Worm (Caenorhabditis elegans): ENCODE results near the gene F38B6.7.

The F38B6.7 gene

DNA sequence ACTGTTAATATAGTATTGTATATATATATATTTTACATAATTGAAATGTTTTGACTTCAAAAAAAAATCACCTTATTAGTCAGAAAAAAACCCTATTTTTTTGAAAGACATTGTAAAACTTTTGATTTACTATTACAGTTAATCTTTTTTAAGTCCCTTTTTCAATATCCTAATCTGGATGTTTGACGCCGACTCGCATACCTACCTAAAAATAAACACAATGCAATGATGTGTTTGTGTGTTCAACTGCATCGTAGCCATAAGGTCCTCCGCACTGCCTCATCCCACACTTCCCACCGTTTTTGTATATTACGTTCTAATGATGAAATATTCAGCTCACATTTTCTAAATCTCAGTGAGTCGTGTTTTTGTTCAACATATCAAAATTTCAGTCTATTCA is 4.8 kb downstream of the F38B6.7 start, which contains the start of gene F38B6.3:
Gene F38B6.3 (plus strand): TSS at position 301 of the 400 bp plus-strand sequence.
- no peak for TF ChIP-seq dao-5 (tag; optimal IDR thresholded peaks at IDR 0.05)
- TF ChIP-seq him-1 (tag; optimal IDR thresholded peaks at IDR 0.05) = no peak
- no peak for TF ChIP-seq W03F9.2 (tag; optimal IDR thresholded peaks at IDR 0.05)

DNA sequence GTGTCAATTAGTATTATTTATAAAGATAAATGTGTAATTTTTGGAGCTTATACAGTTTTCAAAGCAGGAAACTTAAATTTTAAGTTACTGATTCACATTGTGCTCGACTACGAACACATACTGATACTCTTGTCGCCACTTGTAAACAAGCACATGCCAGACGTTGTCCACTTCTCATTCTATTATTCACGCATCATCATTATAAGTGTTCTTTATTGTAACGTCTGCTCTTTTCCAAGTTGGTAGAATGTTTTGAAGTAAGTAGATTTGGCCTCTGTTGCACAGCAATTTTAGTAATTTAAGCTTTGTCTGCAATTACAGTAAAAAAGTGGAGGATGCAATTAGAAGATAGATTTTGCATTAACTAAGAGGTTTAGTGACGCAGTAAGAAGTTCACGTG is 5.3 kb downstream of the F38B6.7 start:
- TF ChIP-seq him-1 (tag; optimal IDR thresholded peaks at IDR 0.05) (no peak), W03F9.2 (tag; optimal IDR thresholded peaks at IDR 0.05) (no peak), dao-5 (tag; optimal IDR thresholded peaks at IDR 0.05) (no peak)

DNA sequence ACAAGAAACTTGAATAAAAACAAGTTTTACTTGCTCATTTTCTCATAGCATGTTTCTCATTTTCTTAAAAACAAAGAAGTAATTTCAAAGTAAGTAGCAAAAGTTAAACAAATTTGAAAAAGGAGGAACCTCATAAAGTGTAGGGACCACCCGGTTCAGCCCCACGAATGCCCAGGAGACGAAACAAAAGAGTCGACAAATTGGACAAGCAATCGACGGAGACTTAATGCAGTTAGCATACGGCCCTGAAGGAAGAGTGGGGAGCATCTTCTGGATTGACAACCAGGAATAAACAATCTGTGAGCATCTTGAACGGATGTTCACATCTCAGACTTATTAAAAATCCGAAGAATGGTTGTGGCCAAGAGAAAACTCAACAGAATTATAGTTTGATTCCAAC is 6.5 kb downstream of the F38B6.7 start:
- TF ChIP-seq W03F9.2 (tag; optimal IDR thresholded peaks at IDR 0.05) = no peak
- TF ChIP-seq him-1 (tag; optimal IDR thresholded peaks at IDR 0.05) = no peak
- no peak for TF ChIP-seq dao-5 (tag; optimal IDR thresholded peaks at IDR 0.05)

DNA sequence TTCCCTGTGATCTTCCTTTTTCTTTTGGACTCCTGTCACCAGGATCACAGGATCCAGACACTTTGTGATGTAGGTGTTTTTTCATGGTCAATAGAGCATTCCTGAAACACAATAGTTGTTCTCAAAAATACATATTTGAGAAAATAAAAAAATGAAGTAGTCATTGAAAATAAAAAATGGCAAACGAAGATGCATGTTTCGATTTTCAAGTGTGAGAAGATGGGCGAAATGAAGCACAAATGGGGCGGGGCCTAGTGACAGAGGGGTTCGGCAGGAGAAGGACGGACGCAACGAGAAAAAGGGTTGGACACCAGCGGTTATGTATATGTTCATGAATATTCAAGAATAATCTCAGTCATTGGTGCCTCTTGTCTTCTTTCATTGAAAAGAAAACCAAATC is 8.2 kb downstream of the F38B6.7 start, which contains the start of gene F38B6.6:
Gene F38B6.6 (minus strand): TSS at position 101 of the 400 bp plus-strand sequence.
- TF ChIP-seq W03F9.2 (tag; optimal IDR thresholded peaks at IDR 0.05) (no peak), him-1 (tag; optimal IDR thresholded peaks at IDR 0.05) (no peak), dao-5 (tag; optimal IDR thresholded peaks at IDR 0.05) (no peak)

DNA sequence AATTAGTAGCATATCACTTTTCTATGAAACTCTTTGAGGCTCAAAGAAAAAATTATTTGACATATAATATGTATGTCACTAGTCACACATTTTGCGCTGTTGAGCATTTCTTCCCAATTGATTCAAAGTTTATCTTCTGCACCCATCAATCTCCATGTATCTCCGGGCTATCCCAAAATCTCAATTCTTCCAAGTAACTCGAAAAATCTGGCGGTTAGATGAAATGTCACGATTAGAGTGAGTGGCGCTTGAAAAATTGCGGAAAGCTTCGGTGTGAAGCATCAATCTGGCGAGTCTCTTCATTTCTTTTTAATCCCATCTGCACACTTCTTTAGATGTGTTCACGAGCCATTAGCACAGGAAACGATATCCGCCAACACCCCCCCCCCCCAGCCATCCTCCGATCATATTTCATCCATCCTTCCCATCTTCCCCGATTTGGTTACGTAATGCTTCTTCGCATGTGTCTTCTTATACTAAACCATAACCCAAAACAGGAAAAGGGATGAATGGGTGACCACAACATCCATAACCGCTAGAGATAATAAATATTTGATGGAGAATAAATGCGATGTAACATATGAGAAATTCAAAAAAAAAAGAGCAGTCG is 9.1 kb downstream of the F38B6.7 start:
- TF ChIP-seq W03F9.2 (tag; optimal IDR thresholded peaks at IDR 0.05) = no peak
- TF ChIP-seq him-1 (tag; optimal IDR thresholded peaks at IDR 0.05) = no peak
- TF ChIP-seq dao-5 (tag; optimal IDR thresholded peaks at IDR 0.05) = no peak

DNA sequence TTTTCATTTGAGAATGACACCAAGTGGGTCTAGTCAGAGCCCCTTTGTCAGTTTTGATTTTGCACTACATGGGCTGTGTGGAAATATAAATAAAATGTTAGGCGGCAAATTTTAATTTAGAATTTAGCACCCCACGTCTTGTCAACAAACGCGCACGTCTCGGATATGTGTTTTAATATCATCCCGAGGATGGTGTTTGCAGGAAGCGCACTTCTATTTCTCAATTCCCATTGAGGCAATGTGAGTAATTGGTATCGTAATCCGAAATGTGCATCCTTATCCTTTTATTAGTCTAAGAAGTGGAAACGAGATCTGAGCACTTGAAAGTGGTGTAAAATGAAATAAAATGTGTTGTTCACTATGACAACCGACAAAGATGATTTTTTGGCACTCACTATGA is 10.4 kb downstream of the F38B6.7 start:
- TF ChIP-seq dao-5 (tag; optimal IDR thresholded peaks at IDR 0.05) = no peak
- TF ChIP-seq him-1 (tag; optimal IDR thresholded peaks at IDR 0.05) = no peak
- no peak for TF ChIP-seq W03F9.2 (tag; optimal IDR thresholded peaks at IDR 0.05)

DNA sequence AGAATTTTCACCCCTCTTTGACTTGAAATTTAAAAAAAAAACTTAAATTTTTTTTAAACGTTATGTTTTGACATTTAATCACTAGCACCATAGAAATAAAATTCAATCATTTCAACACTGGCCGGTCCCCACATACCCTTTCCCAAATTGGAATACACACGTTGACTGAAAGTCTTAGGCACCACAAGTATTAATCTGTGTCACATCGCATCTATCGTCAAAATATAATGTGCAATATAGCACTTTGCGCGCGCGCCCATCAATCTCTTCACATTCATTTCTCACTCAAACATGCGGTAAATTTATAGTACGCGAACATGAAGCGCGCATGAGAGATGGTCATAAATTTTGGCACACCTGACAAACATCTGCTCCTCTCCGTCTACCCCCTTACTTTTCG is 10.8 kb downstream of the F38B6.7 start:
- TF ChIP-seq dao-5 (tag; optimal IDR thresholded peaks at IDR 0.05) (no peak), W03F9.2 (tag; optimal IDR thresholded peaks at IDR 0.05) (no peak), him-1 (tag; optimal IDR thresholded peaks at IDR 0.05) (no peak)

DNA sequence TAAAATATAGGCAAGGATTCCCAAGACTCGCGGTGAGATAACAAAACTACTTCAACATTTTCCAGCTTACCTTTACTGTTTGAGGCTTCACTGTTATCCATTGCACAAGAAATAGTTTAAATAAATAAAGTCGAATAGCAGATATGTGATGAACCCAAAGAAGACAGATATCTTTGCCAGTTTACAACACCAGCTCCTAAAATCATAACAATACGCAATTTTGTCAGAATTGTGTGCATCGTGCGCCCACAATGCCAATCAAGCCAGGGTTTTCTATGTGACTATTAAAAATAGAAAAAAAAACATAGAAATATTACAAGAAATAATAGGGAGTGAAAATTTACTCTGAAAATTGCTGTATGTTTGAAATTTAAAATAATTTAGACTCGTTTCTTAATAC is 15.5 kb downstream of the F38B6.7 start, which contains the start of gene F38B6.8:
Gene F38B6.8 (minus strand): TSS at position 101 of the 400 bp plus-strand sequence.
- TF ChIP-seq W03F9.2 (tag; optimal IDR thresholded peaks at IDR 0.05) (no peak), him-1 (tag; optimal IDR thresholded peaks at IDR 0.05) (no peak), dao-5 (tag; optimal IDR thresholded peaks at IDR 0.05) (no peak)

DNA sequence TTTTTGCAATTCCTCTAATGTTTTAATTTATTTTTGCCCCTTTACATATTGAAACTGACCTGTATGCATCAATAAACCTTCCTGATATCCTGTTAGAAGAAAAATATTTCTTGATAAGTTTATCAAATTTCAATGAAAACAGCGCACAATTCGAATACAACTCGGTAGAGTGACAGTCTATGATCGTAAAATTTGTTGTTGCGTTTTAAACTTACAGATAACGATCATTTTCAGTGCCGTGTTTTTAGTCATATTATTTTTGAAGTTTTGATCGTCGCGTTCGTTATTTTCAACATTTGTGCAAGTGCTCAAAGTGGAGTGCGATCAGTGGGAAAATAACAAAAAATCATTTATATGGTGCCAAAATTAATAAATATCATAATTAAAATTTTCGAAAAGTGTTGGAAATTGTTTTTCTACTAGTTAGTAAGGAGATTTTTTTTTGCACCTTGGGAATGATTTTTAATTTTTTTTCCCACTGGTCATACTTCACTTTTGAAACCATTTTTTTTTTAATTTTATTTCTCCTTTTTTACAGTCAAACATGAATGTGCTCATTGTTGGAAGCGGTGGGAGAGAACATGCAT is 23.7 kb downstream of the F38B6.7 start, which contains the start of gene F38B6.4:
Gene F38B6.4 (plus strand): TSS at position 537 of the 587 bp plus-strand sequence.
- TF ChIP-seq him-1 (tag; optimal IDR thresholded peaks at IDR 0.05) (no peak), W03F9.2 (tag; optimal IDR thresholded peaks at IDR 0.05) (no peak), dao-5 (tag; optimal IDR thresholded peaks at IDR 0.05) (no peak)

DNA sequence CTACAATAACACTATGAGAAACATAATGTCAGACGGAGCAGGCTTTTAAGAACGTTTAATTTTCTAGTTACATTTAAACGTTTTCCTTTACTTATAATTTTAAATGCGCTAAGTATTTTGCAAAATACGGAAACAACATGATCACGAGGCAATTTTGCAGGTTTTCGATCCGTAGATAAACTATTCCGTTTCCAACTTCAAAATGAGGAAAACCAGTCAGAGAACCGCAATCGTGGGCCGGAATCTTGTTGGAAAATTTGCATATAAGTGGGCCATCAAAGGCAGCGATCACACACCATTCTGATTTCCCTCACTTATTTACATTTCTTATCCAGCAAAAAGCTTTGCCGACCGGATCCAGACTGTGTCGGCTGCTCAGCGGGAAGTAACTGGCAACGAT is 25.6 kb downstream of the F38B6.7 start, which contains the start of gene col-172:
Gene col-172 (plus strand): TSS at position 301 of the 400 bp plus-strand sequence.
- no peak for TF ChIP-seq dao-5 (tag; optimal IDR thresholded peaks at IDR 0.05)
- TF ChIP-seq him-1 (tag; optimal IDR thresholded peaks at IDR 0.05) = no peak
- no peak for TF ChIP-seq W03F9.2 (tag; optimal IDR thresholded peaks at IDR 0.05)

DNA sequence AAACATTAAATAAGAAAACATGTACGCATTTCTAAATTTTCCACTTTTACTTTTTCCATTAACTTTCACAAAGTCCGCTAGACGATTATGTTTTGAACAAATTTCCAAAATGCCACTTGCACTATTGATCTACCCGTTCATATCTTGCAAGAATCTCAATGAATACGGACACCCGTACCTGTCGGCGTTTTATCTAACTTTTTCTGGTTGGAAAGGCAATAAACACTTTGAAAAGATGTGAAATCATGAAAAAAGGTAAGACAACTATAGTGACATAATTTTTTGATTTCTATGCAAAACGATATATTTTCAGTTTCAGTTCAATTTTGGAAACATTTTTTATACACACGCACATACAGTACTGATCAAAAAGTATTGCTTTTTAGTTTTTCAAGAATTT is 26.4 kb downstream of the F38B6.7 start:
- TF ChIP-seq dao-5 (tag; optimal IDR thresholded peaks at IDR 0.05) = no peak
- no peak for TF ChIP-seq W03F9.2 (tag; optimal IDR thresholded peaks at IDR 0.05)
- no peak for TF ChIP-seq him-1 (tag; optimal IDR thresholded peaks at IDR 0.05)

DNA sequence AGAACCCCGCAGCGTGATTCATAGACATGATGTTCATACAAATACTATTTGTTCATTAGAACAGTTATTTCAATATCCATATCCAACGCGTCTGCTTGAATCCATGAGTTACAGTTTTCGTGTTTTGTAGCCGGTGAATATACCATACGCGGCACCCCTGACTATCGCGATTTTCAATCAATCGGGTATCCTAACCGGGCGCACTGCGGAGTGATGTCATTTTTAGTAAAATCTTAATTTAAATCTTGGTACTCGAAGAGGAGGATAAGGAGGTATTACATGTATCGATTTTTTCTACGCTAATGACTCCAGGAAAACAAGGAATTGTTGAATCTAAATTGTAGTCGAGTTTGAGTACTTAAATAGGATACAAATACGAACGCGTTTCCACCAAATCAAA is 28.8 kb downstream of the F38B6.7 start:
- no peak for TF ChIP-seq W03F9.2 (tag; optimal IDR thresholded peaks at IDR 0.05)
- TF ChIP-seq dao-5 (tag; optimal IDR thresholded peaks at IDR 0.05) = no peak
- TF ChIP-seq him-1 (tag; optimal IDR thresholded peaks at IDR 0.05) = no peak

DNA sequence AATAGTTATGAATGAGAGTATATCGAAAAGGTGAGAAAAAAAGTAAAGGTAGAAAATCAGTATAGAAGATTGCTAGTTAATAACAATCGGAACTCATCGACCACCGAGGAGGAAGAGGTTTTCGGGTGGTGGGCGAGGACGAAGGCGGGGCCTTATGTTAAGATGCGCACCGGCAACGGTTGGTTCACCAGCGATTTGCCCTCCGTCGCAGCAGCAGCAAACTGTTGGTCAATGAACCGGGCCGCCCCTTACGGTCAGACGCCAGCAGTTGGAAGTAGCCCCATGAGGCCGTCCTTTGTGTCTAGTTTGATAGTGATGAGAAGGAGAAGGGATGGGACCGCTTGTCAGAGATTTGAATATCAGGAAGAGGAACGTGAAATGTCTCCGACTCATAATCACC is 29.3 kb downstream of the F38B6.7 start, which contains the start of gene nhr-137:
Gene nhr-137 (minus strand): TSS at position 101 of the 400 bp plus-strand sequence.
- TF ChIP-seq dao-5 (tag; optimal IDR thresholded peaks at IDR 0.05) (no peak), W03F9.2 (tag; optimal IDR thresholded peaks at IDR 0.05) (no peak), him-1 (tag; optimal IDR thresholded peaks at IDR 0.05) (no peak)

DNA sequence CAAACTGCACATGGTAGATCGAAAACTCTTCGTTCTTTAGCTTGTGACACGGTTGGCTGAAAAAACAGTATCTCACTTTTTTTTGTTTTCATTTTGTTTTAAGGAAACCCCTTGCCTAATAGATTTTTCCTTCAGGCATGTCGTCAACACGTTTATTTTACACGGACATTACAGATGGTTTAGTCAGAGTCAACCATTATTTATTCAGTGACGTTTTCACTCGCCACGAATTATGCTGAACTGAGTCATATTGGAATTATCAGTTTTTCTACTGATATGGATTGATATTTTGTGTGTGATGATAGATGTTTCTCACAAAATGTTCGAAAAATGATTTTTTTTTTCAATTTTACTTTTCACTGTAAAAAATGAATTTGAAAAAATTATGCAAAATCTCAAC is 30.7 kb downstream of the F38B6.7 start:
- TF ChIP-seq him-1 (tag; optimal IDR thresholded peaks at IDR 0.05) (no peak), dao-5 (tag; optimal IDR thresholded peaks at IDR 0.05) (no peak), W03F9.2 (tag; optimal IDR thresholded peaks at IDR 0.05) (no peak)

Measured in whole organism, L4/young adult.